Fruit fly (Drosophila melanogaster) whole organism, prepupa: ENCODE measurements around the gene CG16959.

Experiments
- Blimp-1 ChIP-seq: fragments of 200-800 bp; sonication (Bioruptor generic); optimal IDR thresholded peaks from 3 replicates; lab custom pipeline; 2017; ENCODE audit warnings: missing biosample characterization, missing genetic modification characterization, mild to moderate bottlenecking, moderate library complexity, missing genetic modification reagents
- CG11762 ChIP-seq: fragments of 200-800 bp; sonication (Bioruptor generic); optimal IDR thresholded peaks from 3 replicates; lab custom pipeline; 2016; ENCODE audit warnings: missing biosample characterization, missing genetic modification characterization; ENCODE audit not compliant: insufficient read depth
- CG11902 ChIP-seq: fragments of 200-800 bp; sonication (Bioruptor generic); optimal IDR thresholded peaks from 3 replicates; lab custom pipeline; 2016; ENCODE audit warnings: missing biosample characterization, missing genetic modification characterization
- CG15336 ChIP-seq: fragments of 200-800 bp; sonication (Bioruptor generic); IDR thresholded peaks from 2 replicates; pipeline ENCODE4 v1.3.6; 2022; ENCODE audit warnings: missing biosample characterization, missing genetic modification characterization
- CG1621 ChIP-seq: fragments of 200-800 bp; sonication (Bioruptor generic); optimal IDR thresholded peaks from 3 replicates; lab custom pipeline; 2018; ENCODE audit warnings: missing biosample characterization, mild to moderate bottlenecking, missing genetic modification characterization
- CG31627 ChIP-seq: fragments of 200-800 bp; sonication (Bioruptor generic); optimal IDR thresholded peaks from 3 replicates; lab custom pipeline; 2016; ENCODE audit warnings: missing biosample characterization, missing genetic modification characterization
- CG32006 ChIP-seq: fragments of 200-800 bp; sonication (Bioruptor generic); optimal IDR thresholded peaks from 3 replicates; lab custom pipeline; 2017; ENCODE audit warnings: missing biosample characterization, mild to moderate bottlenecking, missing genetic modification characterization
- CG34406 ChIP-seq: fragments of 200-800 bp; sonication (Bioruptor generic); optimal IDR thresholded peaks from 3 replicates; lab custom pipeline; 2016; ENCODE audit warnings: missing biosample characterization, missing genetic modification characterization
- CG4318 ChIP-seq: fragments of 200-800 bp; sonication (Bioruptor generic); optimal IDR thresholded peaks from 3 replicates; lab custom pipeline; 2017; ENCODE audit warnings: missing biosample characterization, mild to moderate bottlenecking, missing genetic modification characterization
- CG6163 ChIP-seq: fragments of 200-800 bp; sonication (Bioruptor generic); IDR thresholded peaks from 3 replicates; pipeline ENCODE4 v1.3.6; 2022; ENCODE audit warnings: missing biosample characterization, missing genetic modification characterization
- CG6276 ChIP-seq: fragments of 200-800 bp; sonication (Bioruptor generic); optimal IDR thresholded peaks from 2 replicates; lab custom pipeline; 2017; ENCODE audit warnings: missing biosample characterization, mild to moderate bottlenecking, missing genetic modification characterization
- CG6792 ChIP-seq: fragments of 200-800 bp; sonication (Bioruptor generic); optimal IDR thresholded peaks from 3 replicates; lab custom pipeline; 2016; ENCODE audit warnings: missing biosample characterization, missing genetic modification characterization
- CG6808 ChIP-seq: fragments of 200-800 bp; sonication (Bioruptor generic); optimal IDR thresholded peaks from 3 replicates; lab custom pipeline; 2017; ENCODE audit warnings: missing biosample characterization, missing genetic modification characterization, mild to moderate bottlenecking, moderate library complexity, missing genetic modification reagents
- CG6854 ChIP-seq: fragments of 200-800 bp; sonication (Bioruptor generic); optimal IDR thresholded peaks from 2 replicates; lab custom pipeline; 2017; ENCODE audit warnings: missing biosample characterization, mild to moderate bottlenecking, missing genetic modification characterization
- CG8319 ChIP-seq: fragments of 200-800 bp; sonication (Bioruptor generic); optimal IDR thresholded peaks from 3 replicates; lab custom pipeline; 2016; ENCODE audit warnings: missing biosample characterization, missing genetic modification characterization
- CG8632 ChIP-seq: fragments of 200-800 bp; sonication (Bioruptor generic); optimal IDR thresholded peaks from 3 replicates; lab custom pipeline; 2016; ENCODE audit warnings: missing biosample characterization, missing genetic modification characterization
- Eip75B ChIP-seq: fragments of 200-800 bp; sonication (Bioruptor generic); optimal IDR thresholded peaks from 3 replicates; lab custom pipeline; 2016; ENCODE audit warnings: missing biosample characterization, missing genetic modification characterization
- Eip78C ChIP-seq: fragments of 200-800 bp; sonication (Bioruptor generic); peaks from one replicate; lab custom pipeline; 2016; ENCODE audit warnings: missing biosample characterization, missing genetic modification characterization
- Eip93F ChIP-seq: fragments of 200-800 bp; sonication (Bioruptor generic); optimal IDR thresholded peaks from 2 replicates; lab custom pipeline; 2016; ENCODE audit warnings: missing biosample characterization, mild to moderate bottlenecking, missing genetic modification characterization
- Ets21C ChIP-seq: fragments of 200-800 bp; sonication (Bioruptor generic); optimal IDR thresholded peaks from 3 replicates; lab custom pipeline; 2016; ENCODE audit warnings: missing biosample characterization, missing genetic modification characterization
- Hr38 ChIP-seq: sonication (Bioruptor generic); optimal IDR thresholded peaks from 2 replicates; lab custom pipeline; 2016; ENCODE audit warnings: missing biosample characterization, missing genetic modification characterization
- Hr39 ChIP-seq: fragments of 200-800 bp; sonication (Bioruptor generic); optimal IDR thresholded peaks from 2 replicates; lab custom pipeline; 2016; ENCODE audit warnings: missing biosample characterization, missing genetic modification characterization
- Hr4 ChIP-seq: fragments of 200-800 bp; sonication (Bioruptor generic); optimal IDR thresholded peaks from 3 replicates; lab custom pipeline; 2016; ENCODE audit warnings: missing biosample characterization, missing genetic modification characterization
- Lpt ChIP-seq: fragments of 200-800 bp; sonication (Bioruptor generic); optimal IDR thresholded peaks from 3 replicates; lab custom pipeline; 2016; ENCODE audit warnings: missing biosample characterization, missing genetic modification characterization
- Met ChIP-seq: fragments of 200-800 bp; sonication (Bioruptor generic); optimal IDR thresholded peaks from 3 replicates; lab custom pipeline; 2016; ENCODE audit warnings: missing biosample characterization, missing genetic modification characterization
- Smox ChIP-seq: fragments of 200-800 bp; sonication (Bioruptor generic); optimal IDR thresholded peaks from 3 replicates; lab custom pipeline; 2016; ENCODE audit warnings: missing biosample characterization, missing genetic modification characterization
- Sox102F ChIP-seq: fragments of 200-800 bp; sonication (Bioruptor generic); optimal IDR thresholded peaks from 2 replicates; lab custom pipeline; 2016; ENCODE audit warnings: missing biosample characterization, mild to moderate bottlenecking, missing genetic modification characterization
- Sox15 ChIP-seq: fragments of 200-800 bp; sonication (Bioruptor generic); optimal IDR thresholded peaks from 3 replicates; lab custom pipeline; 2016; ENCODE audit warnings: missing biosample characterization, missing genetic modification characterization
- acj6 ChIP-seq: fragments of 200-800 bp; sonication (Bioruptor generic); optimal IDR thresholded peaks from 3 replicates; lab custom pipeline; 2016; ENCODE audit warnings: missing biosample characterization, missing genetic modification characterization
- dsx ChIP-seq: fragments of 200-800 bp; optimal IDR thresholded peaks from 3 replicates; lab custom pipeline; 2019; ENCODE audit warnings: missing biosample characterization, mild to moderate bottlenecking, missing genetic modification characterization, moderate library complexity; ENCODE audit not compliant: poor library complexity, severe bottlenecking
- eg ChIP-seq: fragments of 200-800 bp; sonication (Bioruptor generic); IDR thresholded peaks from 3 replicates; pipeline ENCODE4 v1.3.6; 2022; ENCODE audit warnings: missing biosample characterization, missing genetic modification characterization
- esn ChIP-seq: fragments of 200-800 bp; sonication (Bioruptor generic); optimal IDR thresholded peaks from 2 replicates; lab custom pipeline; 2016; ENCODE audit warnings: missing biosample characterization, mild to moderate bottlenecking, missing genetic modification characterization, moderate library complexity
- fd59A ChIP-seq: fragments of 200-800 bp; sonication (Bioruptor generic); optimal IDR thresholded peaks from 2 replicates; lab custom pipeline; 2017; ENCODE audit warnings: missing biosample characterization, mild to moderate bottlenecking, missing genetic modification characterization, missing genetic modification reagents
- fd85E ChIP-seq: fragments of 200-800 bp; sonication (Bioruptor generic); optimal IDR thresholded peaks from 3 replicates; lab custom pipeline; 2016; ENCODE audit warnings: missing biosample characterization, missing genetic modification characterization
- fkh ChIP-seq: fragments of 200-800 bp; sonication (Bioruptor generic); optimal IDR thresholded peaks from 3 replicates; lab custom pipeline; 2017; ENCODE audit warnings: missing biosample characterization, mild to moderate bottlenecking, missing genetic modification characterization, moderate library complexity
- net ChIP-seq: fragments of 200-800 bp; sonication (Bioruptor generic); optimal IDR thresholded peaks from 3 replicates; lab custom pipeline; 2016; ENCODE audit warnings: missing biosample characterization, missing genetic modification characterization
- spab ChIP-seq: fragments of 200-800 bp; sonication (Bioruptor generic); optimal IDR thresholded peaks from 2 replicates; lab custom pipeline; 2017; ENCODE audit warnings: missing biosample characterization, mild to moderate bottlenecking, missing genetic modification characterization, missing genetic modification reagents
- ss ChIP-seq, 2 experiments: fragments of 200-800 bp; sonication (Bioruptor generic); optimal IDR thresholded peaks; 2 replicates in 1 of 2; 3 replicates in 1 of 2; lab custom pipeline; 2017 to 2018; ENCODE audit warnings: mild to moderate bottlenecking in 2 of 2, missing biosample characterization in 2 of 2, missing genetic modification characterization in 2 of 2, moderate library complexity in 1 of 2
- vri ChIP-seq: fragments of 200-800 bp; sonication (Bioruptor generic); optimal IDR thresholded peaks from 3 replicates; lab custom pipeline; 2016; ENCODE audit warnings: missing biosample characterization, mild to moderate bottlenecking, missing genetic modification characterization

The CG16959 gene

DNA sequence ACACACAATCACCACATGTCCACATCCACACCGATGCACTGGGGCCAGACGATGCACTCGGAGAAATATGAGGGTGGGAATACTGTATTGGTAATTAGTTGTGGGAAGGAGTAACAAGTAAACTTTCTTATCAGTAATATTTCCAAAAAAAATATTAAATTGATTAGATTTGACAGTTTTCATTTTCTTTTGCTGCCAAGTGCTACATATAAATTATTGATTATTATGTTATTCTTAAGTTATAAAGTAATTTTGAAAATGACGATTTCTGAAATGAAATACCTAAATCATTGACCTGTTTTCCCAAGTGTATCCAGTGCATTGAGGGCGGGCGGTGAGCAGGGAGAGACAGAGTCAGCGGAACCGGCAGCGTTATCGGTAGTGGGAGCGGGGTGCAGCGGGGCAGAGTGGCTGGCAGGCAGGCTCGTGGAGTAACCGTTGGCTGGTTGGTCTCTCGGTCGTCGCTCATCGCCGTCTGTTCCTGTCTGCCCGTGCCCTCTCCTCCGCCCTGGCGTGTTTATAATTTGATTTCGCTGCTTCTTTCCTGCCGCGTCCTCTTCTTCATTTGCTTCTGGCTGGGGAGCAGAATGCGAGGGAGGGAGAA, 17.2 kb downstream of the CG16959 start (continued):
- TF ChIP-seq CG15336 (GFP tag; lab: Robert Waterston, UW), result peak; percentile 96
- peak; percentile 95 for TF ChIP-seq Hr4 (GFP tag; lab: Kevin White, UChicago)
- peak; percentile 94 for TF ChIP-seq Sox15 (GFP tag; lab: Kevin White, UChicago)
- TF ChIP-seq Blimp-1 (GFP tag; lab: Kevin White, UChicago), result peak; percentile 85
- peak; percentile 97 for TF ChIP-seq acj6
- peak; percentile 95 for TF ChIP-seq ss (GFP tag; optimal IDR thresholded peaks at IDR 0.05; lab: Kevin White, UChicago)
- peak; percentile 88 for TF ChIP-seq eg (GFP tag; lab: Robert Waterston, UW)
- TF ChIP-seq fd85E (GFP tag; lab: Kevin White, UChicago), result peak; percentile 77
- TF ChIP-seq Eip78C (GFP tag; lab: Kevin White, UChicago), result peak; percentile 99
- TF ChIP-seq fkh (GFP tag; lab: Kevin White, UChicago), result no peak
- peak; percentile 95 for TF ChIP-seq CG4318
- peak; percentile 87 for TF ChIP-seq Hr39
- TF ChIP-seq CG1621 (tag; lab: Kevin White, UChicago), result peak; percentile 82
- peak; percentile 92 for TF ChIP-seq Sox102F
- peak; percentile 95 for TF ChIP-seq CG8632 (GFP tag; lab: Kevin White, UChicago)
- peak; percentile 99 for TF ChIP-seq CG32006 (GFP tag; lab: Kevin White, UChicago)
- TF ChIP-seq Lpt (GFP tag; lab: Kevin White, UChicago), result peak; percentile 87
- TF ChIP-seq fd59A (GFP tag; lab: Kevin White, UChicago), result peak; percentile 98
- peak; percentile 94 for TF ChIP-seq Smox
- peak; percentile 100 for TF ChIP-seq CG6854 (GFP tag; lab: Kevin White, UChicago)
- peak; percentile 97 for TF ChIP-seq esn (GFP tag; lab: Kevin White, UChicago)
- peak; percentile 91 for TF ChIP-seq CG11762 (GFP tag; lab: Kevin White, UChicago)
- peak; percentile 95 for TF ChIP-seq Eip75B (GFP tag; lab: Kevin White, UChicago)
- TF ChIP-seq Met, result peak; percentile 94
- TF ChIP-seq Hr38, result no peak
- peak; percentile 96 for TF ChIP-seq CG6808 (GFP tag; lab: Kevin White, UChicago)
- TF ChIP-seq vri (GFP tag; lab: Kevin White, UChicago), result peak; percentile 80
- peak; percentile 90 for TF ChIP-seq Ets21C (GFP tag; lab: Kevin White, UChicago)
- peak; percentile 97 for TF ChIP-seq spab (GFP tag; lab: Kevin White, UChicago)
- TF ChIP-seq Eip93F (GFP tag; lab: Kevin White, UChicago), result peak; percentile 91
- peak; percentile 97 for TF ChIP-seq CG6792 (GFP tag; lab: Kevin White, UChicago)
- TF ChIP-seq CG6276 (GFP tag; lab: Kevin White, UChicago), result peak; percentile 94
- TF ChIP-seq net (GFP tag; lab: Kevin White, UChicago), result peak; percentile 96
- peak; percentile 91 for TF ChIP-seq CG31627 (GFP tag; lab: Kevin White, UChicago)
- TF ChIP-seq CG6163 (GFP tag; lab: Robert Waterston, UW), result peak; percentile 82
- TF ChIP-seq CG8319 (GFP tag; lab: Kevin White, UChicago), result peak; percentile 91

DNA sequence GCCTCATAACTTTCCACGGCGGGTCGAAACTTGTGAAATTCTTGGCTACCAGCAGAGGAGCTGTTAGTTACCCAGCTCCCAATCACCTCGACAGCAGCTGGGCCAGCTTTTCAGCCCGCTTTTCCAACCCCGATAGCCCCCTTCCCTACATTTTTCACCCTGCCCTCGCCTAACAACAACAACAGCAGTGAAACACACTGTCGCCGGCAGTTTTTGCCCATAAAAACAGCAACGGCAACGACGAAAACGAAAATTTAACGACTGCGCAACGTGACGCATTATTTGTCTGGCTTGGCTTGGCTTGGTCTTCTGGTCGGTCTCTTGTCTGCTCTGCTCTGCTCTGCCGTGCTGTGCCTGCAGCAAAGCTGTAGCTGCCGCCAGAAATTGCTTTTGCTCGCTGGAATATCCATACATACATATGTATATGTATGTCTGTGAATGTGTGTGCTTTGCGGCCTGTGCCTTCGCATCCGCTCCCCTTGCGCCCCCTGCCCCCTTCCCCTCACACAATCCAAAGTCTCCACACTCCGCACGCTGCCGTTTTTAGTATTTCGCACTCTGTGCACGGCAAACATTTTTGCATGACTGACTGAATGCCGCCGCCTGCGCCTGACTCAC, 17.9 kb downstream of the CG16959 start:
- TF ChIP-seq CG34406 (GFP tag; lab: Kevin White, UChicago), result no peak
- peak; percentile 99 for TF ChIP-seq CG6854 (GFP tag; lab: Kevin White, UChicago)
- TF ChIP-seq dsx (GFP tag; lab: Kevin White, UChicago), result peak; percentile 8
- TF ChIP-seq CG11902 (GFP tag; lab: Kevin White, UChicago), result no peak
- TF ChIP-seq, all 60 proteins: peak for 2
